Fruit fly (Drosophila melanogaster): ENCODE results near the gene CG11841.

CG11841 gene

dm6 chr3R:29098022-29098421, 47.2 kb downstream of the CG11841 start:
- TF ChIP-seq noc (tag; optimal IDR thresholded peaks at IDR 0.05), result no peak

Data from whole organism, larva.